Worm (Caenorhabditis elegans): Measurements from ENCODE around the gene arrd-2.
"Not testable (repeated sequence)": the region's sequence is repeated elsewhere in the genome, so short reads cannot be mapped to it uniquely, and the experiment has no call there.

arrd-2 gene

ce11 chrII:9436009-9436408 lies 28.4 kb downstream of the arrd-2 start, which contains the start of gene kin-16:
Gene kin-16, minus strand, starts transcription at chrII:9436109.
- no peak for TF ChIP-seq ztf-29 (GFP tag; IDR thresholded peaks at IDR 0.05)
- no peak for TF ChIP-seq med-1 (GFP tag; optimal IDR thresholded peaks at IDR 0.05; ENCODE audit: insufficient read depth)
- TF ChIP-seq T22C8.4 (GFP tag; IDR thresholded peaks at IDR 0.05) = no peak
- no peak for TF ChIP-seq flt-1 (GFP tag; IDR thresholded peaks at IDR 0.05)
- no peak for TF ChIP-seq cog-1 (tag; optimal IDR thresholded peaks at IDR 0.05)

ce11 chrII:9438227-9438626 lies 30.7 kb downstream of the arrd-2 start, which contains the start of gene chil-13:
Gene chil-13, minus strand, starts transcription at chrII:9438327.
- TF ChIP-seq tab-1 (GFP tag; IDR thresholded peaks at IDR 0.05) = no peak
- TF ChIP-seq ztf-23 (GFP tag; IDR thresholded peaks at IDR 0.05) = no peak
- no peak for TF ChIP-seq klf-2 (GFP tag; conservative IDR thresholded peaks at IDR 0.05)
- TF ChIP-seq flt-1 (GFP tag; IDR thresholded peaks at IDR 0.05) = no peak
- no peak for TF ChIP-seq ztf-29 (GFP tag; IDR thresholded peaks at IDR 0.05)
- TF ChIP-seq med-1 (GFP tag; optimal IDR thresholded peaks at IDR 0.05; ENCODE audit: insufficient read depth) = no peak
- no peak for TF ChIP-seq ref-1 (GFP tag; conservative IDR thresholded peaks at IDR 0.05)
- TF ChIP-seq cog-1 (tag; optimal IDR thresholded peaks at IDR 0.05) = no peak
- no peak for TF ChIP-seq T22C8.4 (GFP tag; IDR thresholded peaks at IDR 0.05)

ce11 chrII:9438853-9439252 lies 31.3 kb downstream of the arrd-2 start:
- TF ChIP-seq ztf-29 (GFP tag; IDR thresholded peaks at IDR 0.05) (no peak), flt-1 (GFP tag; IDR thresholded peaks at IDR 0.05) (no peak), tab-1 (GFP tag; IDR thresholded peaks at IDR 0.05) (no peak), ref-1 (GFP tag; conservative IDR thresholded peaks at IDR 0.05) (no peak), klf-2 (GFP tag; conservative IDR thresholded peaks at IDR 0.05) (no peak), ztf-23 (GFP tag; IDR thresholded peaks at IDR 0.05) (no peak), med-1 (GFP tag; optimal IDR thresholded peaks at IDR 0.05; ENCODE audit: insufficient read depth) (no peak), T22C8.4 (GFP tag; IDR thresholded peaks at IDR 0.05) (no peak), cog-1 (tag; optimal IDR thresholded peaks at IDR 0.05) (no peak)

ce11 chrII:9440060-9440459 lies 32.5 kb downstream of the arrd-2 start, which contains the start of gene chil-17:
Gene chil-17, minus strand, starts transcription at chrII:9440160.
- TF ChIP-seq ztf-23 (GFP tag; IDR thresholded peaks at IDR 0.05) (no peak), flt-1 (GFP tag; IDR thresholded peaks at IDR 0.05) (no peak), ref-1 (GFP tag; conservative IDR thresholded peaks at IDR 0.05) (no peak), T22C8.4 (GFP tag; IDR thresholded peaks at IDR 0.05) (no peak), cog-1 (tag; optimal IDR thresholded peaks at IDR 0.05) (no peak), ztf-29 (GFP tag; IDR thresholded peaks at IDR 0.05) (no peak), med-1 (GFP tag; optimal IDR thresholded peaks at IDR 0.05; ENCODE audit: insufficient read depth) (no peak), klf-2 (GFP tag; conservative IDR thresholded peaks at IDR 0.05) (no peak), tab-1 (GFP tag; IDR thresholded peaks at IDR 0.05) (no peak)

ce11 chrII:9441838-9442237 lies 34.3 kb downstream of the arrd-2 start, which contains the start of gene chil-16:
Gene chil-16, minus strand, starts transcription at chrII:9441938.
- no peak for TF ChIP-seq ztf-29 (GFP tag; IDR thresholded peaks at IDR 0.05)
- TF ChIP-seq klf-2 (GFP tag; conservative IDR thresholded peaks at IDR 0.05) = no peak
- TF ChIP-seq ref-1 (GFP tag; conservative IDR thresholded peaks at IDR 0.05) = no peak
- no peak for TF ChIP-seq tab-1 (GFP tag; IDR thresholded peaks at IDR 0.05)

ce11 chrII:9443522-9443921 lies 36.0 kb downstream of the arrd-2 start, which contains the start of gene chil-15:
Gene chil-15, minus strand, starts transcription at chrII:9443622.
- TF ChIP-seq tab-1 (GFP tag; IDR thresholded peaks at IDR 0.05) (no peak), med-1 (GFP tag; optimal IDR thresholded peaks at IDR 0.05; ENCODE audit: insufficient read depth) (no peak), ztf-29 (GFP tag; IDR thresholded peaks at IDR 0.05) (no peak), flt-1 (GFP tag; IDR thresholded peaks at IDR 0.05) (no peak), klf-2 (GFP tag; conservative IDR thresholded peaks at IDR 0.05) (no peak), T22C8.4 (GFP tag; IDR thresholded peaks at IDR 0.05) (no peak), ref-1 (GFP tag; conservative IDR thresholded peaks at IDR 0.05) (no peak)

ce11 chrII:9445368-9445767 lies 37.8 kb downstream of the arrd-2 start, which contains the start of gene R09D1.13:
Gene R09D1.13, minus strand, starts transcription at chrII:9445468.
- TF ChIP-seq cog-1 (tag; optimal IDR thresholded peaks at IDR 0.05) = no peak
- no peak for TF ChIP-seq ztf-29 (GFP tag; IDR thresholded peaks at IDR 0.05)
- TF ChIP-seq klf-2 (GFP tag; conservative IDR thresholded peaks at IDR 0.05) = no peak
- no peak for TF ChIP-seq flt-1 (GFP tag; IDR thresholded peaks at IDR 0.05)
- no peak for TF ChIP-seq ztf-23 (GFP tag; IDR thresholded peaks at IDR 0.05)
- TF ChIP-seq T22C8.4 (GFP tag; IDR thresholded peaks at IDR 0.05) = no peak

ce11 chrII:9447965-9448364 lies 40.4 kb downstream of the arrd-2 start, which contains the start of gene chil-18:
Gene chil-18, plus strand, starts transcription at chrII:9448265.
- TF ChIP-seq klf-2 (GFP tag; conservative IDR thresholded peaks at IDR 0.05) = no peak
- no peak for TF ChIP-seq T22C8.4 (GFP tag; IDR thresholded peaks at IDR 0.05)
- TF ChIP-seq flt-1 (GFP tag; IDR thresholded peaks at IDR 0.05) = no peak
- TF ChIP-seq med-1 (GFP tag; optimal IDR thresholded peaks at IDR 0.05; ENCODE audit: insufficient read depth) = no peak
- TF ChIP-seq cog-1 (tag; optimal IDR thresholded peaks at IDR 0.05) = no peak
- TF ChIP-seq ztf-23 (GFP tag; IDR thresholded peaks at IDR 0.05) = no peak
- TF ChIP-seq tab-1 (GFP tag; IDR thresholded peaks at IDR 0.05) = no peak
- TF ChIP-seq ref-1 (GFP tag; conservative IDR thresholded peaks at IDR 0.05) = no peak
- no peak for TF ChIP-seq ztf-29 (GFP tag; IDR thresholded peaks at IDR 0.05)

ce11 chrII:9452172-9452571 lies 44.6 kb downstream of the arrd-2 start, which contains the start of gene R09D1.12:
Gene R09D1.12, minus strand, starts transcription at chrII:9452272.
- not testable (repeated sequence) for TF ChIP-seq T22C8.4 (GFP tag; IDR thresholded peaks at IDR 0.05); klf-2 (GFP tag; conservative IDR thresholded peaks at IDR 0.05); ref-1 (GFP tag; conservative IDR thresholded peaks at IDR 0.05)

ce11 chrII:9454304-9454703 lies 46.7 kb downstream of the arrd-2 start, which contains the start of gene chil-19:
Gene chil-19, minus strand, starts transcription at chrII:9454404.
- TF ChIP-seq ztf-23 (GFP tag; IDR thresholded peaks at IDR 0.05) = no peak
- no peak for TF ChIP-seq tab-1 (GFP tag; IDR thresholded peaks at IDR 0.05)
- TF ChIP-seq flt-1 (GFP tag; IDR thresholded peaks at IDR 0.05) = no peak
- no peak for TF ChIP-seq ztf-29 (GFP tag; IDR thresholded peaks at IDR 0.05)
- TF ChIP-seq klf-2 (GFP tag; conservative IDR thresholded peaks at IDR 0.05) = no peak
- TF ChIP-seq med-1 (GFP tag; optimal IDR thresholded peaks at IDR 0.05; ENCODE audit: insufficient read depth) = no peak
- no peak for TF ChIP-seq T22C8.4 (GFP tag; IDR thresholded peaks at IDR 0.05)
- TF ChIP-seq cog-1 (tag; optimal IDR thresholded peaks at IDR 0.05) = no peak
- TF ChIP-seq ref-1 (GFP tag; conservative IDR thresholded peaks at IDR 0.05) = no peak
